Worm (Caenorhabditis elegans): ENCODE results near the gene sdz-20.
"Not testable (repeated sequence)": the region's sequence is repeated elsewhere in the genome, so short reads cannot be mapped to it uniquely, and the experiment has no call there.

sdz-20 gene

ce11 chrIII:13296289-13296874 is 37.5 kb upstream of the sdz-20 start, which contains the start of gene npp-18 (continued):
- TF ChIP-seq snpc-1.2 (GFP tag; IDR thresholded peaks at IDR 0.05) = 0 out of 2 replicates have a peak, but pooled peaks have one; percentile 7
- peak; percentile 0 for TF ChIP-seq ztf-7 (tag; optimal IDR thresholded peaks at IDR 0.05)
- peak; percentile 62; the same call in 1 of the 2 replicates for TF ChIP-seq lim-7 (GFP tag; IDR thresholded peaks at IDR 0.05)
- TF ChIP-seq F37D6.2 (tag; optimal IDR thresholded peaks at IDR 0.05) = peak; percentile 16
- TF ChIP-seq tra-1 (GFP tag; IDR thresholded peaks at IDR 0.05) = peak; percentile 71; the same call in 1 of the 2 replicates
- peak; percentile 70 for TF ChIP-seq zfp-3 (GFP tag; conservative IDR thresholded peaks at IDR 0.05)
- TF ChIP-seq hlh-30 (tag; optimal IDR thresholded peaks at IDR 0.05; ENCODE audit: insufficient read depth) = peak; percentile 4
- TF ChIP-seq ceh-20 (GFP tag; IDR thresholded peaks at IDR 0.05) = peak; percentile 77
- peak; percentile 77 for TF ChIP-seq pha-4 (GFP tag; IDR thresholded peaks at IDR 0.05)
- TF ChIP-seq pha-4 (tag; optimal IDR thresholded peaks at IDR 0.05) = not testable (repeated sequence)
- peak; percentile 56 for TF ChIP-seq dve-1 (tag; optimal IDR thresholded peaks at IDR 0.05; ENCODE audit: insufficient read depth)
- TF ChIP-seq lin-38 (GFP tag; IDR thresholded peaks at IDR 0.05) = peak; percentile 84
- peak; percentile 55; the same call in 1 of the 2 replicates for TF ChIP-seq set-16 (GFP tag; IDR thresholded peaks at IDR 0.05)
- peak; percentile 89 for TF ChIP-seq dpl-1 (GFP tag; optimal IDR thresholded peaks at IDR 0.05)
- peak in 1 of 2 experiments; percentile 86 for TF ChIP-seq lsy-2 (tag; optimal IDR thresholded peaks at IDR 0.05)
- peak; percentile 61 for TF ChIP-seq rbr-2 (tag; optimal IDR thresholded peaks at IDR 0.05)

DNA sequence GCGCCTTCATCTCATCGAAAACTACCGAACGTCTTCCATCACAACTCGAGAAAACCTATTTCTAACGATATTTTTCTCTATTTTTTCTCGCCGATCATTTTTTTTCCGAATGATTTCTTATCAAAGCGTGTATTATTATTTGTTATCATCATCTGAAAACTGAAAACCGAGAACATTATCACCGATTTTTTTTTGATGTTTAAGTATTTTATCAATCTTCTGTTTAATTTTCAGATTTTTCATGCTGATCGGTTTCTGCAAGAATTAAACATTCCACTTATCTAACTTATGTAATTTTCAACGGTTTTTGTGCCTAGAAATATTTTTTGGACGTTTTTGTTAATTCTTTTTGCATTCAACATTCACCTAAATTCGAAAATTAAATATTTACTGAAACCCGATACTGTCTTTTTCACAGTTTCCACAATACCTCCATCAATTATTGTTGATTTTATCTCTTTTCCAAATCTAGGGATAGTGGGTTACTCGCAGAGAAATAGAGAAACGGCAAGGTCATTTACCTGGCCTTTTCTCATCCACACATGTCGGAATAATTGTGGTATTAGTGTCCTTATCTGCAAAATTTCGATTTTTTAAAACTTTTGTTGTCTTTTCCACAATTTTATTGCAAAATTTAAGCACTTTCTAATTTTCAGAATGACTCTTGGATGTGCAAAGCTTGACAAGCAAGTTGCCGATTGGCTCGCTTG is 35.0 kb upstream of the sdz-20 start, which contains the start of gene pgm-2:
Gene pgm-2, plus strand, starts transcription at position 657 of the 710 bp plus-strand sequence.
- TF ChIP-seq dve-1 (tag; optimal IDR thresholded peaks at IDR 0.05; ENCODE audit: insufficient read depth) (peak; percentile 38), ztf-11 (tag; optimal IDR thresholded peaks at IDR 0.05) (no peak), php-3 (GFP tag; IDR thresholded peaks at IDR 0.05) (no peak), mxl-3 (GFP tag; optimal IDR thresholded peaks at IDR 0.05) (peak; percentile 8), F10B5.3 (tag; optimal IDR thresholded peaks at IDR 0.05) (no peak), lin-13 (GFP tag; optimal IDR thresholded peaks at IDR 0.05) (no peak), zip-11 (GFP tag; IDR thresholded peaks at IDR 0.05) (no peak), D1046.2 (GFP tag; IDR thresholded peaks at IDR 0.05) (no peak), pqm-1 (tag; optimal IDR thresholded peaks at IDR 0.05) (peak; percentile 23), duxl-1 (tag; optimal IDR thresholded peaks at IDR 0.05; ENCODE audit: poor library complexity) (no peak), lsy-2 (tag; optimal IDR thresholded peaks at IDR 0.05) (no peak), nhr-28 (tag; optimal IDR thresholded peaks at IDR 0.05) (peak; percentile 6), hlh-11 (tag; optimal IDR thresholded peaks at IDR 0.05) (peak; percentile 7), daf-16 (GFP tag; optimal IDR thresholded peaks at IDR 0.05) (no peak), daf-16 (tag; optimal IDR thresholded peaks at IDR 0.05) (peak; percentile 34), spr-1 (tag; optimal IDR thresholded peaks at IDR 0.05) (no peak), ama-1 (optimal IDR thresholded peaks at IDR 0.05) (peak; percentile 9), mep-1 (tag; optimal IDR thresholded peaks at IDR 0.05) (peak; percentile 17), nhr-48 (tag; optimal IDR thresholded peaks at IDR 0.05) (no peak), nhr-25 (tag; optimal IDR thresholded peaks at IDR 0.05; ENCODE audit: borderline replicate concordance, insufficient read depth) (peak; percentile 19), aha-1 (tag) (no peak), nhr-77 (tag; optimal IDR thresholded peaks at IDR 0.05) (no peak)

ce11 chrIII:13301983-13302382 is 31.9 kb upstream of the sdz-20 start:
- TF ChIP-seq zip-2 (tag; optimal IDR thresholded peaks at IDR 0.05) = no peak
- 0 out of 2 replicates have a peak, but pooled peaks have one; percentile 42 for TF ChIP-seq dmd-8 (GFP tag; IDR thresholded peaks at IDR 0.05)
- TF ChIP-seq R02D3.7 (tag; optimal IDR thresholded peaks at IDR 0.05) = no peak
- TF ChIP-seq F37D6.2 (tag; optimal IDR thresholded peaks at IDR 0.05) = no peak
- no peak for TF ChIP-seq zfp-3 (GFP tag; conservative IDR thresholded peaks at IDR 0.05)
- no peak for TF ChIP-seq ama-1 (optimal IDR thresholded peaks at IDR 0.05)
- peak; percentile 58 for TF ChIP-seq set-16 (GFP tag; IDR thresholded peaks at IDR 0.05)
- TF ChIP-seq snpc-4 (tag; optimal IDR thresholded peaks at IDR 0.05) = no peak
- no peak for TF ChIP-seq lin-39 (tag; optimal IDR thresholded peaks at IDR 0.05)
